Fruit fly (Drosophila melanogaster) whole organism, prepupa: ENCODE data around the gene CG14086.

Experiments used
- CG15336 ChIP-seq: fragments of 200-800 bp; sonication (Bioruptor generic); IDR thresholded peaks from 2 replicates; pipeline ENCODE4 v1.3.6; 2022; ENCODE audit warnings: missing biosample characterization, missing genetic modification characterization
- Hr4 ChIP-seq: fragments of 200-800 bp; sonication (Bioruptor generic); optimal IDR thresholded peaks from 3 replicates; lab custom pipeline; 2016; ENCODE audit warnings: missing biosample characterization, missing genetic modification characterization
- esn ChIP-seq: fragments of 200-800 bp; sonication (Bioruptor generic); optimal IDR thresholded peaks from 2 replicates; lab custom pipeline; 2016; ENCODE audit warnings: missing biosample characterization, mild to moderate bottlenecking, missing genetic modification characterization, moderate library complexity
- fkh ChIP-seq: fragments of 200-800 bp; sonication (Bioruptor generic); optimal IDR thresholded peaks from 3 replicates; lab custom pipeline; 2017; ENCODE audit warnings: missing biosample characterization, mild to moderate bottlenecking, missing genetic modification characterization, moderate library complexity

dm6 chr3L:19233798-19234781 is 41.5 kb upstream of the CG14086 start:
- no peak for TF ChIP-seq fkh (GFP tag; lab: Kevin White, UChicago)
- peak; percentile 15 for TF ChIP-seq esn (GFP tag; lab: Kevin White, UChicago)
- TF ChIP-seq Hr4 (GFP tag; lab: Kevin White, UChicago): peak; percentile 59
- TF ChIP-seq CG15336 (GFP tag; lab: Robert Waterston, UW): peak; percentile 71
